Worm (Caenorhabditis elegans) whole organism, midembryonic: Measurements from ENCODE around the gene sru-39.

Source experiments
- cog-1 ChIP-seq: sonication (generic microtip); optimal IDR thresholded peaks from 2 replicates; lab custom pipeline; 2016; ENCODE audit warnings: missing genetic modification characterization, missing compliant biosample characterization
- ref-1 ChIP-seq: fragments of 200-800 bp; sonication (Bioruptor generic); conservative IDR thresholded peaks from 2 replicates; pipeline ENCODE4 v1.3.6; 2022; ENCODE audit warnings: missing genetic modification reagents, missing genetic modification characterization, missing compliant biosample characterization

- TF ChIP-seq ref-1 (no peak), cog-1 (tag; lab: Kevin White, UChicago) (no peak)
Observed at ce11 chrV:9824149-9824548, 20.9 kb downstream of the sru-39 start, which contains the start of gene str-2.
